Fruit fly (Drosophila melanogaster): ENCODE measurements around the gene LSm-4.

LSm-4 gene

DNA sequence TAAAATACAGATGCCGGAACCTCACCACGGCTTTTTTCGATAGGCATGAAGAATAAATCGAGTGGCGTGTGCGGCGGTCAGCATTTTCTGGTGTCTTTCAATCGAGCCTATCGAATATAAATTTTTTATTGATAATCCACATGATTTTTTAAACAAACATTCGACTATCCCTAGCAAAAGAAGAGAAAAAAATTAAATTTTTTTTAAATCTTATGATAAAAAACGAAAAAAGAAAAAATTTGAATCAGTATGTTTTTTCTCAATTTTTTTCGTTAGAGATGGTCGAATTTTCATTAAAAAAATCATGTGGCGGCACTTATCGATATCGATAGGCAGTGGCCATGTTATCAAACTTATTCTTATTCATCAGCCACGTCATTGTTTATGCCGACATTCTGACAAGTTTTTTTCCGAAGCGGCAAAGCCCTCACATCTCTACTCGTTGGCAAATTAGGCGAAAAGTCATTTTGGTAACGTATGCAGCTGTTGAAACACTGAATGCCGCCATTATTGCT, 21.6 kb upstream of the LSm-4 start, which contains the start of the genes SmB and KdelR (continued):
- no peak for TF ChIP-seq TFAM (GFP tag; optimal IDR thresholded peaks at IDR 0.05)
- TF ChIP-seq kni (GFP tag; optimal IDR thresholded peaks at IDR 0.05), result no peak
- TF ChIP-seq CG31441 (GFP tag; IDR thresholded peaks at IDR 0.05), result no peak; the same call in none of the 2 replicates
- peak; percentile 16 for TF ChIP-seq CG1603 (tag; optimal IDR thresholded peaks at IDR 0.05)
- no peak for TF ChIP-seq repo (GFP tag; optimal IDR thresholded peaks at IDR 0.05)
- TF ChIP-seq NK7.1 (GFP tag; optimal IDR thresholded peaks at IDR 0.05), result no peak
- TF ChIP-seq CG7786 (GFP tag; optimal IDR thresholded peaks at IDR 0.05), result no peak
- TF ChIP-seq CG13296 (GFP tag; optimal IDR thresholded peaks at IDR 0.05), result peak; percentile 17
- TF ChIP-seq ttk (GFP tag; IDR thresholded peaks at IDR 0.05), result no peak
- TF ChIP-seq CG10431 (GFP tag; optimal IDR thresholded peaks at IDR 0.05), result peak; percentile 20
- TF ChIP-seq trh (GFP tag; optimal IDR thresholded peaks at IDR 0.05), result no peak
- TF ChIP-seq Scr (GFP tag; IDR thresholded peaks at IDR 0.05; ENCODE audit: partially characterized antibody), result peak; percentile 86
- no peak for TF ChIP-seq lab (GFP tag; optimal IDR thresholded peaks at IDR 0.05)
- no peak for TF ChIP-seq slou (GFP tag; optimal IDR thresholded peaks at IDR 0.05)
- peak; percentile 69 for TF ChIP-seq knrl (GFP tag; IDR thresholded peaks at IDR 0.05; ENCODE audit: partially characterized antibody)
- peak; percentile 18 for TF ChIP-seq CG4617 (GFP tag; optimal IDR thresholded peaks at IDR 0.05; ENCODE audit: borderline replicate concordance)
- no peak for TF ChIP-seq Neu2 (GFP tag; optimal IDR thresholded peaks at IDR 0.05; ENCODE audit: borderline replicate concordance)
- peak; percentile 61; the same call in 1 of the 4 replicates for TF ChIP-seq chinmo (GFP tag; IDR thresholded peaks at IDR 0.05; ENCODE audit: partially characterized antibody)
- TF ChIP-seq pita (GFP tag; optimal IDR thresholded peaks at IDR 0.05), result no peak
- TF ChIP-seq h (optimal IDR thresholded peaks at IDR 0.05), result no peak
- TF ChIP-seq Doc3 (GFP tag; IDR thresholded peaks at IDR 0.05; ENCODE audit: partially characterized antibody), result peak; percentile 57; the same call in 1 of the 3 replicates
- TF ChIP-seq ERR (GFP tag; optimal IDR thresholded peaks at IDR 0.05), result no peak
- TF ChIP-seq Meics (GFP tag; optimal IDR thresholded peaks at IDR 0.05), result no peak
- no peak for TF ChIP-seq CG12299 (tag; optimal IDR thresholded peaks at IDR 0.05)
- TF ChIP-seq Atf3 (GFP tag; optimal IDR thresholded peaks at IDR 0.05), result peak; percentile 31
- TF ChIP-seq NFAT (GFP tag; IDR thresholded peaks at IDR 0.05), result no peak
- no peak for TF ChIP-seq esg (GFP tag; conservative IDR thresholded peaks at IDR 0.05)
- TF ChIP-seq CG13424 (tag; optimal IDR thresholded peaks at IDR 0.05), result peak; percentile 7
- no peak for TF ChIP-seq sob (GFP tag; IDR thresholded peaks at IDR 0.05)
- TF ChIP-seq Ada2b (GFP tag; IDR thresholded peaks at IDR 0.05), result no peak
- TF ChIP-seq Gug (GFP tag; IDR thresholded peaks at IDR 0.05), result no peak
- TF ChIP-seq CG11456 (GFP tag; IDR thresholded peaks at IDR 0.05), result no peak
- peak; percentile 32 for TF ChIP-seq grau (tag; optimal IDR thresholded peaks at IDR 0.05)
- no peak for TF ChIP-seq CG32532 (GFP tag; IDR thresholded peaks at IDR 0.05)
- TF ChIP-seq sim (GFP tag; IDR thresholded peaks at IDR 0.05), result no peak
- no peak for TF ChIP-seq Kr (GFP tag; optimal IDR thresholded peaks at IDR 0.05)
- TF ChIP-seq rib (GFP tag; IDR thresholded peaks at IDR 0.05), result no peak
- TF ChIP-seq CG3726 (GFP tag; IDR thresholded peaks at IDR 0.05), result no peak
- no peak for TF ChIP-seq Deaf1 (tag; optimal IDR thresholded peaks at IDR 0.05)
- no peak for TF ChIP-seq CG15011 (GFP tag; optimal IDR thresholded peaks at IDR 0.05)
- TF ChIP-seq Vsx1 (GFP tag; optimal IDR thresholded peaks at IDR 0.05), result peak; percentile 69
- no peak for TF ChIP-seq Side (GFP tag; optimal IDR thresholded peaks at IDR 0.05)
- no peak for TF ChIP-seq CG13894 (tag; optimal IDR thresholded peaks at IDR 0.05)
- TF ChIP-seq tio (GFP tag; optimal IDR thresholded peaks at IDR 0.05), result no peak
- peak; percentile 51 for TF ChIP-seq pzg (GFP tag; optimal IDR thresholded peaks at IDR 0.05)
- peak; percentile 41 for TF ChIP-seq nmo (GFP tag; optimal IDR thresholded peaks at IDR 0.05)
- no peak for TF ChIP-seq ems (GFP tag; optimal IDR thresholded peaks at IDR 0.05)
- peak; percentile 18; the same call in 1 of the 2 replicates for TF ChIP-seq Adf1 (GFP tag; IDR thresholded peaks at IDR 0.05)
- no peak for TF ChIP-seq sc (optimal IDR thresholded peaks at IDR 0.05)
- no peak for TF ChIP-seq sc (GFP tag; optimal IDR thresholded peaks at IDR 0.05)
- no peak for TF ChIP-seq hkb (optimal IDR thresholded peaks at IDR 0.05)
- TF ChIP-seq hkb (GFP tag; IDR thresholded peaks at IDR 0.05), result no peak

All from whole organism, embryonic.